Fruit fly (Drosophila melanogaster) whole organism, embryonic: ENCODE measurements around the gene CG6700.

Experiments
- Asciz ChIP-seq: fragments of 200-800 bp; sonication (Bioruptor generic); optimal IDR thresholded peaks from 2 replicates; lab custom pipeline; 2017; ENCODE audit warnings: missing biosample characterization, mild to moderate bottlenecking, missing genetic modification characterization, missing genetic modification reagents
- Atf-2 ChIP-seq: fragments of 200-800 bp; sonication (Bioruptor generic); optimal IDR thresholded peaks from 2 replicates; lab custom pipeline; 2016; ENCODE audit warnings: missing biosample characterization, missing genetic modification characterization
- CG10267 ChIP-seq: fragments of 200-800 bp; sonication (Bioruptor generic); optimal IDR thresholded peaks from 2 replicates; lab custom pipeline; 2018; ENCODE audit warnings: missing biosample characterization, mild to moderate bottlenecking, missing genetic modification characterization, moderate library complexity
- CG11398 ChIP-seq: fragments of 200-800 bp; sonication (Bioruptor generic); optimal IDR thresholded peaks from 2 replicates; lab custom pipeline; 2016; ENCODE audit warnings: missing biosample characterization, missing genetic modification characterization
- CG1233 ChIP-seq: fragments of 200-800 bp; sonication (Bioruptor generic); optimal IDR thresholded peaks from 4 replicates; lab custom pipeline; 2018; ENCODE audit warnings: missing biosample characterization, mild to moderate bottlenecking, missing genetic modification characterization
- CG12391 ChIP-seq: fragments of 200-800 bp; sonication (Bioruptor generic); optimal IDR thresholded peaks from 3 replicates; lab custom pipeline; 2018; ENCODE audit warnings: missing biosample characterization, mild to moderate bottlenecking, missing genetic modification characterization, moderate library complexity
- CG12744 ChIP-seq: fragments of 200-800 bp; sonication (Bioruptor generic); optimal IDR thresholded peaks from 2 replicates; lab custom pipeline; 2016; ENCODE audit warnings: missing biosample characterization, missing genetic modification characterization
- CG13624 ChIP-seq: fragments of 200-800 bp; sonication (Bioruptor generic); optimal IDR thresholded peaks from 2 replicates; lab custom pipeline; 2016; ENCODE audit warnings: missing biosample characterization, missing genetic modification characterization
- CG18599 ChIP-seq: fragments of 200-800 bp; sonication (Bioruptor generic); optimal IDR thresholded peaks from 3 replicates; lab custom pipeline; 2017; ENCODE audit warnings: missing biosample characterization, missing genetic modification characterization, mild to moderate bottlenecking, moderate library complexity, missing genetic modification reagents
- CG2678 ChIP-seq: fragments of 200-800 bp; sonication (Bioruptor generic); optimal IDR thresholded peaks from 3 replicates; lab custom pipeline; 2019; ENCODE audit warnings: missing biosample characterization, mild to moderate bottlenecking, missing genetic modification characterization, moderate library complexity
- CG2712 ChIP-seq: fragments of 200-800 bp; optimal IDR thresholded peaks from 3 replicates; lab custom pipeline; 2019; ENCODE audit warnings: missing biosample characterization, mild to moderate bottlenecking, missing genetic modification characterization, moderate library complexity
- CG32767 ChIP-seq: fragments of 200-800 bp; sonication (Bioruptor generic); IDR thresholded peaks from 2 replicates; pipeline ENCODE4 v1.3.6; 2022; ENCODE audit warnings: missing biosample characterization, missing genetic modification characterization
- CG34422 ChIP-seq: fragments of 200-800 bp; sonication (Bioruptor generic); IDR thresholded peaks from 3 replicates; pipeline ENCODE4 v1.3.6; 2022; ENCODE audit warnings: missing biosample characterization, missing genetic modification characterization
- CG4854 ChIP-seq: fragments of 200-800 bp; sonication (Bioruptor generic); optimal IDR thresholded peaks from 2 replicates; lab custom pipeline; 2016; ENCODE audit warnings: missing biosample characterization, missing genetic modification characterization, inconsistent platforms
- CG6272 ChIP-seq: fragments of 200-800 bp; sonication (Bioruptor generic); IDR thresholded peaks from 2 replicates; pipeline ENCODE4 v1.3.6; 2022; ENCODE audit warnings: missing biosample characterization, missing genetic modification characterization
- CG6683 ChIP-seq: fragments of 200-800 bp; sonication (Bioruptor generic); optimal IDR thresholded peaks from 2 replicates; lab custom pipeline; 2017; ENCODE audit warnings: missing biosample characterization, mild to moderate bottlenecking, missing genetic modification characterization, missing genetic modification reagents
- CG7556 ChIP-seq: fragments of 200-800 bp; sonication (Bioruptor generic); optimal IDR thresholded peaks from 2 replicates; lab custom pipeline; 2017; ENCODE audit warnings: missing biosample characterization, mild to moderate bottlenecking, missing genetic modification characterization
- CG9817 ChIP-seq: fragments of 200-800 bp; sonication (Bioruptor generic); optimal IDR thresholded peaks from 2 replicates; lab custom pipeline; 2018; ENCODE audit warnings: missing biosample characterization, mild to moderate bottlenecking, missing genetic modification characterization, moderate library complexity
- CG9932 ChIP-seq: fragments of 200-800 bp; sonication (Bioruptor generic); IDR thresholded peaks from 2 replicates; pipeline ENCODE4 v1.3.6; 2022; ENCODE audit warnings: missing biosample characterization, missing genetic modification characterization
- CkIIα-i1 ChIP-seq: fragments of 200-800 bp; sonication (Bioruptor generic); IDR thresholded peaks from 2 replicates; pipeline ENCODE4 v1.3.6; 2022; ENCODE audit warnings: missing biosample characterization, missing genetic modification characterization
- E2f2 ChIP-seq: fragments of 200-800 bp; sonication (Bioruptor generic); IDR thresholded peaks from 2 replicates; pipeline ENCODE4 v1.3.6; 2022; ENCODE audit warnings: missing biosample characterization, missing genetic modification characterization
- Elba2 ChIP-seq: fragments of 200-800 bp; sonication (Bioruptor generic); optimal IDR thresholded peaks from 3 replicates; lab custom pipeline; 2016; ENCODE audit warnings: missing biosample characterization, missing genetic modification characterization
- HLH3B ChIP-seq: fragments of 200-800 bp; sonication (Bioruptor generic); IDR thresholded peaks from 2 replicates; pipeline ENCODE4 v1.3.6; 2022; ENCODE audit warnings: missing biosample characterization, missing genetic modification characterization
- HmgD ChIP-seq: fragments of 200-800 bp; sonication (Bioruptor generic); optimal IDR thresholded peaks from 3 replicates; lab custom pipeline; 2016; ENCODE audit warnings: missing biosample characterization, missing genetic modification characterization
- HmgZ ChIP-seq: fragments of 200-800 bp; sonication (Bioruptor generic); optimal IDR thresholded peaks from 2 replicates; lab custom pipeline; 2018; ENCODE audit warnings: missing biosample characterization, mild to moderate bottlenecking, missing genetic modification characterization
- Hr78 ChIP-seq, 2 experiments: fragments of 200-800 bp in 1 of 2; fragments of >200 bp in 1 of 2; sonication (Bioruptor generic) in 1 of 2; optimal IDR thresholded peaks; 2 replicates each; lab custom pipeline; 2017 to 2019; ENCODE audit warnings: missing biosample characterization in 2 of 2, missing genetic modification characterization in 2 of 2, mild to moderate bottlenecking in 1 of 2, moderate library complexity in 1 of 2
- MESR4 ChIP-seq: fragments of 200-800 bp; sonication (Bioruptor generic); optimal IDR thresholded peaks from 2 replicates; lab custom pipeline; 2018; ENCODE audit warnings: missing biosample characterization, mild to moderate bottlenecking, missing genetic modification characterization, moderate library complexity
- NC2α ChIP-seq: fragments of 200-800 bp; sonication (Bioruptor generic); optimal IDR thresholded peaks from 2 replicates; lab custom pipeline; 2016; ENCODE audit warnings: missing biosample characterization, missing genetic modification characterization
- NK7.1 ChIP-seq: fragments of 200-800 bp; sonication (Bioruptor generic); optimal IDR thresholded peaks from 3 replicates; lab custom pipeline; 2016; ENCODE audit warnings: missing biosample characterization, missing genetic modification characterization
- Optix ChIP-seq: fragments of 200-800 bp; sonication (Bioruptor generic); IDR thresholded peaks from 3 replicates; pipeline ENCODE4 v1.3.6; 2022; ENCODE audit warnings: missing biosample characterization, missing genetic modification characterization
- Pdp1 ChIP-seq, 2 experiments: fragments of 200-800 bp; sonication (Bioruptor generic); optimal IDR thresholded peaks; 3 replicates each; lab custom pipeline; 2016; ENCODE audit warnings: missing biosample characterization in 2 of 2, missing genetic modification characterization in 2 of 2, mild to moderate bottlenecking in 1 of 2, moderate library complexity in 1 of 2
- Scr ChIP-seq: fragments of 200-800 bp; sonication (Bioruptor generic); IDR thresholded peaks from 2 replicates; pipeline ENCODE4 v1.3.6; 2022; ENCODE audit warnings: missing biosample characterization, missing genetic modification characterization; ENCODE audit not compliant: partially characterized antibody
- Sox102F ChIP-seq: fragments of 200-800 bp; sonication (Bioruptor generic); optimal IDR thresholded peaks from 2 replicates; lab custom pipeline; 2018; ENCODE audit warnings: missing biosample characterization, mild to moderate bottlenecking, missing genetic modification characterization, moderate library complexity
- YL-1 ChIP-seq: fragments of 200-800 bp; sonication (Bioruptor generic); optimal IDR thresholded peaks from 3 replicates; lab custom pipeline; 2017; ENCODE audit warnings: missing biosample characterization, mild to moderate bottlenecking, missing genetic modification characterization
- az2 ChIP-seq: fragments of 200-800 bp; sonication (Bioruptor generic); optimal IDR thresholded peaks from 3 replicates; lab custom pipeline; 2016; ENCODE audit warnings: missing biosample characterization, missing genetic modification characterization
- chm ChIP-seq: fragments of 200-800 bp; sonication (Bioruptor generic); IDR thresholded peaks from 2 replicates; pipeline ENCODE4 v1.3.6; 2022; ENCODE audit warnings: missing biosample characterization, missing genetic modification characterization
- eyg ChIP-seq: fragments of 200-800 bp; sonication (Bioruptor generic); optimal IDR thresholded peaks from 3 replicates; lab custom pipeline; 2016; ENCODE audit warnings: missing biosample characterization, missing genetic modification characterization
- fru ChIP-seq: fragments of >200 bp; optimal IDR thresholded peaks from 2 replicates; lab custom pipeline; 2017
- grn ChIP-seq: fragments of 200-800 bp; sonication (Bioruptor generic); optimal IDR thresholded peaks from 3 replicates; lab custom pipeline; 2017; ENCODE audit warnings: missing biosample characterization, missing genetic modification characterization
- gro ChIP-seq: fragments of 200-800 bp; sonication (Bioruptor generic); optimal IDR thresholded peaks from 2 replicates; lab custom pipeline; 2016; ENCODE audit warnings: missing biosample characterization, missing genetic modification characterization
- inv ChIP-seq: fragments of 200-800 bp; sonication (Bioruptor generic); IDR thresholded peaks from 2 replicates; pipeline ENCODE4 v1.3.6; 2022; ENCODE audit warnings: missing biosample characterization, missing genetic modification characterization; ENCODE audit not compliant: partially characterized antibody
- kni ChIP-seq: fragments of 200-800 bp; sonication (Bioruptor generic); optimal IDR thresholded peaks from 3 replicates; lab custom pipeline; 2017; ENCODE audit warnings: mild to moderate bottlenecking, missing biosample characterization, missing genetic modification reagents, missing genetic modification characterization
- lab ChIP-seq: fragments of 200-800 bp; sonication (Bioruptor generic); optimal IDR thresholded peaks from 3 replicates; lab custom pipeline; 2017; ENCODE audit warnings: missing biosample characterization, missing genetic modification characterization, mild to moderate bottlenecking, moderate library complexity, missing genetic modification reagents
- nerfin-1 ChIP-seq: fragments of 200-800 bp; sonication (Bioruptor generic); optimal IDR thresholded peaks from 3 replicates; lab custom pipeline; 2019; ENCODE audit warnings: missing biosample characterization, mild to moderate bottlenecking, missing genetic modification characterization, moderate library complexity
- pum ChIP-seq: fragments of 200-800 bp; sonication (Bioruptor generic); optimal IDR thresholded peaks from 2 replicates; lab custom pipeline; 2016; ENCODE audit warnings: missing biosample characterization, missing genetic modification characterization
- sd ChIP-seq: fragments of 200-800 bp; sonication (Bioruptor generic); optimal IDR thresholded peaks from 3 replicates; lab custom pipeline; 2018; ENCODE audit warnings: missing biosample characterization, mild to moderate bottlenecking, missing genetic modification characterization, moderate library complexity
- sens ChIP-seq: fragments of 200-800 bp; sonication (Bioruptor generic); peaks from one replicate; lab custom pipeline; 2016; ENCODE audit warnings: missing biosample characterization, missing genetic modification characterization
- wdn ChIP-seq: fragments of 200-800 bp; sonication (Bioruptor generic); IDR thresholded peaks from 2 replicates; pipeline ENCODE4 v1.3.6; 2022; ENCODE audit warnings: missing biosample characterization, missing genetic modification characterization
- wek ChIP-seq: fragments of 200-800 bp; sonication (Bioruptor generic); optimal IDR thresholded peaks from 3 replicates; lab custom pipeline; 2018; ENCODE audit warnings: missing biosample characterization, mild to moderate bottlenecking, missing genetic modification characterization, moderate library complexity
- wor ChIP-seq: fragments of 200-800 bp; sonication (Bioruptor generic); IDR thresholded peaks from 2 replicates; pipeline ENCODE4 v1.3.6; 2022; ENCODE audit warnings: missing biosample characterization, missing genetic modification characterization

The CG6700 gene

DNA sequence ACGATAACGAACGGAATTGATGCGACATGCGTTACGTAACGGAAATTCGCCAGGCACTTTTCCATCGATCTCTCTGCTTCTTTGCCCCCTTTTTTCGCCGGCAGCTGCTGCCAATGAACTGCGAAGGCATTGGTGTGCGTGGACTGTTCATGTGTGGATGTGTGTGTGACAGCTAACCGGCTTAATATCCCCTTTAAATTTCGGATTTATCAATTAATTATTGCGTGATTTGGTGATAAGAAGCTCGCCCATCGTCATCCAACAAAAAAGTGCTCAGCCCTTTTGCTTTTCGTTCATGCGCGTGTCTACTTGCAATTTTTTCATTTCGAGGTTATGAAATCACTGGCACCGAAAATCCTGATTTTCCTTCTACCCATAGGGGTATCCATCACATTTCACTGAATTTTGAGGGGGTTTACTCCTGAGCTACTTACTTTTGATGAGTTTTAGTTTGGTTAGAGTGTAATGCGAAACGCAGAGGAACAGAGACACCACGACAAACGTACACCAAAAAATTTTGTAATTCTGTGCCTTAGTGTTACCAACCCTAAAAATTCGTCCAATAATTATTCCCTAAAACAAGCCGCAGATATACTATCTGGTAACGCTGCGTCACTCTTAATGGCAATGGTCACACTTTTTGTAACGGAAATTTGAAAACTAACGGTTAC lies 8.1 kb upstream of the CG6700 start, which contains the start of gene porin (continued):
- TF ChIP-seq inv (GFP tag; lab: Robert Waterston, UW) (0 out of 2 replicates have a peak, but pooled peaks have one; percentile 11), fru (no peak), CG10267 (tag; lab: Kevin White, UChicago) (peak; percentile 64), CG1233 (GFP tag; lab: Kevin White, UChicago) (no peak), CG4854 (peak; percentile 29), sens (GFP tag; lab: Kevin White, UChicago) (peak; percentile 80), Sox102F (no peak), NC2α (GFP tag; lab: Kevin White, UChicago) (no peak), wor (no peak), CG18599 (peak; percentile 1), grn (GFP tag; lab: Kevin White, UChicago) (peak; percentile 30), kni (GFP tag; lab: Kevin White, UChicago) (no peak), E2f2 (GFP tag; lab: Robert Waterston, UW) (peak; percentile 71), MESR4 (GFP tag; lab: Kevin White, UChicago) (peak; percentile 94), CG12391 (tag; lab: Kevin White, UChicago) (peak; percentile 34), Hr78 (GFP tag; optimal IDR thresholded peaks at IDR 0.05; lab: Kevin White, UChicago) (peak in 1 of 2 experiments; percentile 5), CG12744 (GFP tag; lab: Kevin White, UChicago) (no peak), CG13624 (GFP tag; lab: Kevin White, UChicago) (peak; percentile 22), Elba2 (peak; percentile 30), NK7.1 (GFP tag; lab: Kevin White, UChicago) (peak; percentile 15), CG2678 (peak; percentile 7), chm (GFP tag; lab: Robert Waterston, UW) (peak; percentile 34; the same call in 1 of the 2 replicates), CkIIα-i1 (GFP tag; lab: Robert Waterston, UW) (no peak), CG9932 (GFP tag; lab: Robert Waterston, UW) (no peak), YL-1 (GFP tag; lab: Kevin White, UChicago) (peak; percentile 97), Asciz (GFP tag; lab: Kevin White, UChicago) (no peak), CG11398 (GFP tag; lab: Kevin White, UChicago) (no peak), Optix (no peak), HLH3B (GFP tag; lab: Robert Waterston, UW) (no peak), HmgD (GFP tag; lab: Kevin White, UChicago) (no peak), gro (GFP tag; lab: Kevin White, UChicago) (peak; percentile 37), HmgZ (tag; lab: Kevin White, UChicago) (peak; percentile 17), sd (tag; lab: Kevin White, UChicago) (no peak), wek (GFP tag; lab: Kevin White, UChicago) (no peak), eyg (GFP tag; lab: Kevin White, UChicago) (no peak), Scr (GFP tag; lab: Robert Waterston, UW) (0 out of 2 replicates have a peak, but pooled peaks have one; percentile 17), lab (peak; percentile 45), CG32767 (no peak), Atf-2 (no peak), CG9817 (tag; lab: Kevin White, UChicago) (no peak), CG7556 (GFP tag; lab: Kevin White, UChicago) (no peak), az2 (GFP tag; lab: Kevin White, UChicago) (no peak), Pdp1 (GFP tag; optimal IDR thresholded peaks at IDR 0.05; lab: Kevin White, UChicago) (peak in 1 of 2 experiments; percentile 98), CG6683 (GFP tag; lab: Kevin White, UChicago) (no peak), nerfin-1 (tag; lab: Kevin White, UChicago) (no peak), wdn (GFP tag; lab: Robert Waterston, UW) (no peak), CG6272 (GFP tag; lab: Robert Waterston, UW) (no peak), pum (GFP tag; lab: Kevin White, UChicago) (no peak), CG34422 (GFP tag; lab: Robert Waterston, UW) (peak; percentile 67; the same call in 1 of the 3 replicates), CG2712 (tag; lab: Kevin White, UChicago) (peak; percentile 48)
